Worm (Caenorhabditis elegans) whole organism, L1 larva: Measurements from ENCODE around the gene ssu-1.

ENCODE experiments used
- nhr-28 ChIP-seq: fragments of 150-350 bp; optimal IDR thresholded peaks from 2 replicates; lab custom pipeline; 2014; ENCODE audit warnings: missing biosample characterization, missing genetic modification characterization
- tbx-2 ChIP-seq: sonication (generic microtip); optimal IDR thresholded peaks from 2 replicates; lab custom pipeline; 2016; ENCODE audit warnings: missing genetic modification characterization, missing compliant biosample characterization
- ztf-11 ChIP-seq, 2 experiments: sonication (generic microtip); optimal IDR thresholded peaks; 2 replicates each; lab custom pipeline; 2016 to 2017; ENCODE audit warnings: missing genetic modification characterization in 2 of 2, missing biosample characterization in 1 of 2, missing compliant biosample characterization in 1 of 2

- TF ChIP-seq nhr-28 (tag; lab: Kevin White, UChicago) (no peak), ztf-11 (tag; optimal IDR thresholded peaks at IDR 0.05; lab: Kevin White, UChicago) (no peak), tbx-2 (tag; lab: Kevin White, UChicago) (no peak)
These were observed 12.4 kb downstream of the ssu-1 start, which contains the start of gene ncx-1 for ce11 chrV:20120623-20121165.
